Fruit fly (Drosophila melanogaster) S2 (cell line): Measurements from ENCODE around the gene CG42709.

ENCODE experiments used
- CG8478 ChIP-seq: fragments of >200 bp; optimal IDR thresholded peaks from 2 replicates; lab custom pipeline; 2018
- CTCF ChIP-seq, 2 experiments: fragments of >200 bp; optimal IDR thresholded peaks; 2 replicates each; lab custom pipeline; 2018

Gene CG42709

DNA sequence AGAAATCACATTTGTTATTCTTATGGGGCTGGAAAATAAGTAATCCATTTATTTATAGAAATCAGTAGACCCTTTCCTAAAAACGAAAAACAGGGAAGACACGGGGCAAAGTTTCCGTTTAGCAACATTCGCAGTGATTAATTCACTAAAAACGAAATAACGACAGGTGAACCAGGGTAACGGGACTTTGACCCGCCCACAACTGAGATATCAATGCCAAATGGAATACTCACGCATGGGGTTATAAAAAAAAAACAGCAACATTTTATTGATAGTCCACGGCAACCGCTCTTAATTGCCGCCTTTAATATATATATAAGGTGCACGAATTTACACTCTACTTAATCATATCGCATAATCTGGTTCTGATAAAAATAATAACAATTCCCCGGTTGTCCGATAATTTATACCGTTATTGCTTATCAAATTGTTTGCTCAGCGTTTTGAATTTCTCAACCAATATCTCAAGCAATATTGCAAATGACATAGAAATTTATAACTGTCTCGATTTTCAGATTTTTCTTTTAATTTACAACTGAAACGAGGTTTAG is 1.8 kb downstream of the CG42709 start:
- TF ChIP-seq CG8478 (lab: Kevin White, UChicago) (no peak), CTCF (optimal IDR thresholded peaks at IDR 0.05; lab: Kevin White, UChicago) (no peak)

dm6 chr3L:12792933-12793448 is 3.0 kb downstream of the CG42709 start:
- TF ChIP-seq CG8478 (lab: Kevin White, UChicago) (no peak), CTCF (optimal IDR thresholded peaks at IDR 0.05; lab: Kevin White, UChicago) (no peak)

dm6 chr3L:12794532-12794931 is 4.5 kb downstream of the CG42709 start:
- TF ChIP-seq CG8478 (lab: Kevin White, UChicago) (no peak), CTCF (optimal IDR thresholded peaks at IDR 0.05; lab: Kevin White, UChicago) (no peak)

dm6 chr3L:12796077-12796641 is 6.2 kb downstream of the CG42709 start:
- TF ChIP-seq CG8478 (lab: Kevin White, UChicago) (no peak), CTCF (optimal IDR thresholded peaks at IDR 0.05; lab: Kevin White, UChicago) (no peak)

DNA sequence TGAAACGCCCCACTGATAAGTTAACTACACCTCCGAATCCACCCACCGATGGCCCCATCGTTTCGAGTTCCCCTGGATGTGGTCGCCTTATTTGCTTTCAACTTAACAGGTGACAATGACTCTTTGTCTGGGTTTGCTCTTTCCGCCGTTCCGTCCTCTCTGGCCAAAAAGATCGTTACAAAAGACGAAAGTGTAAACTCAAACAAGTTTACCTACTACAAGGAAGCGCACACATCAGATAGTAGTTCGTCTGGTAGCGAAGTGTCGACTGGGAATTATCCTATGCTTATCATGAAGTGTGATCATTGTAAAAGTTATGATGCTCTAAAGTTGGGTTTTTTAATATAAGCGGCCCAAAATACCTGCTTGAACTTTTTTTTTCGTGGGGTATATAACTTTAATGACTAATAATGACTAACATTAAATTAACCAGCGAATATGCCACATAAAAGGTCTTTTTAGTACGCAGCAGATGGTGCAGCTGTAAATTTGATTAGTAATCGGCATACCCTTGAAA is 8.9 kb downstream of the CG42709 start:
- TF ChIP-seq CG8478 (lab: Kevin White, UChicago): no peak
- no peak for TF ChIP-seq CTCF (optimal IDR thresholded peaks at IDR 0.05; lab: Kevin White, UChicago)

dm6 chr3L:12799431-12800147 is 9.6 kb downstream of the CG42709 start:
- no peak for TF ChIP-seq CG8478 (lab: Kevin White, UChicago)
- no peak for TF ChIP-seq CTCF (optimal IDR thresholded peaks at IDR 0.05; lab: Kevin White, UChicago)

dm6 chr3L:12800167-12800566 is 10.2 kb downstream of the CG42709 start:
- TF ChIP-seq CG8478 (lab: Kevin White, UChicago) (no peak), CTCF (optimal IDR thresholded peaks at IDR 0.05; lab: Kevin White, UChicago) (no peak)

dm6 chr3L:12802443-12802865 is 12.5 kb downstream of the CG42709 start:
- TF ChIP-seq CTCF (optimal IDR thresholded peaks at IDR 0.05; lab: Kevin White, UChicago): no peak
- no peak for TF ChIP-seq CG8478 (lab: Kevin White, UChicago)

DNA sequence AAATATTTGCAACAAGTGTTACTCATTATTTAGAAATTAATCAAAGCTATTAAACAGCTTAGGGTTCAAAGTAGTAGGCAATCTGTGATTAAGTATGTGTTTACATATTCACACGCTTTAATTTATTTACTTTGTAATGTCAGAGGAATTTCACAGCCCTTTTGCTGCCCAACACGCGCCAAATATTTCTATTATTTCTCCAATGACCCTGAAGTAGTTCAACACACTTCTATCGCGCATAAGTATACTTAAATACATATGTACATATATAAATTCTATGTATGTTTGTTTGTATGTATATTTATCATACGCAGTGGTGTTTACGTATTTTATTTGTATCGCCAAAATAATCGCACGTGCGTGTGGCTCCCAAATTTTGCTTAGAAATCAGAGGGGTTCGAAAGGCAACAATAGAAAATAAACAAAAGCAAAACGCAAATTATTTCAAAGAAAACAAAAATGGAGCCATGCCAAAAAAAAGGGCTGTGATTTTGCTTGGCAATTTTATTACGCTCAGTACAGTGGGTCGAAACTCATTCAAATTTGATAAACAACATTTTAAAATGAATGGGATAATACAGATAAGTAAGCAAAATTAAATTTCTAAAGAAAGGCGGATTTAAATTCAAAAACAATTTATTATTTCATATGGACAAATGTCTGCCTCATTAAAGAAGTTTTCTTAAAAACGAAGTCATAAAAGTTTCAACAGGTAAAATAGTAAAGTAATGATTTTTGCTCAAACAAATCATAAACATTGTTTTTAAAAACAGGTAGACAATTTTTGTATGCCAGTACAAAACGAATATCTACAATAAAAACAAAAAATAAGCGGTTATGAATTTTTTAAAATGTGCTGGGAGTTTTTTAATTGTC is 13.4 kb downstream of the CG42709 start:
- TF ChIP-seq CTCF (optimal IDR thresholded peaks at IDR 0.05; lab: Kevin White, UChicago) (no peak), CG8478 (lab: Kevin White, UChicago) (no peak)

- TF ChIP-seq CG8478 (lab: Kevin White, UChicago) (no peak), CTCF (optimal IDR thresholded peaks at IDR 0.05; lab: Kevin White, UChicago) (no peak)
These were observed 14.2 kb downstream of the CG42709 start for dm6 chr3L:12804035-12804729.

DNA sequence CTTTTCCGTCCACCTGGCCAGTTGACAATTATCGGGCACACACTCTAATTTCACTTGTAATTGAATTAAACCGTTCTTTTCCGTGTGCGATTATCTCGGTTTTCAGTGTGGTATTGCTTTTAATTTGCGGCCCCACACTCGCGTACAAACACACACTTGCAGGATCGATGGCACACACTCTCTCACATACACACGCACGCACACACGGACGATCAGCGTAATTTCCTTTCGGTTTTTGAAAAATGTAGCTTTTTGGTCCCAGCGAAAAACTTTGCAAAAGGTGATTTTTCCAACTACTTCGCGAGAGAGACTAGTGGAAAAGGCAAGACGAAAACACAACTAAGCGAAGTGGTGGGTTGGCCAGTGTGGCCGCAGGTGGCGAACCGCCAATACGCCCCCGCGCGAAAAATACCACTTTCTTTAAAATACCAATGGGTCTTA is 14.8 kb downstream of the CG42709 start, which contains the start of gene Atg1:
Gene Atg1, minus strand, starts transcription at position 387 of the 441 bp plus-strand sequence.
- peak; percentile 6 to 15 for TF ChIP-seq CTCF (optimal IDR thresholded peaks at IDR 0.05; lab: Kevin White, UChicago)
- no peak for TF ChIP-seq CG8478 (lab: Kevin White, UChicago)

DNA sequence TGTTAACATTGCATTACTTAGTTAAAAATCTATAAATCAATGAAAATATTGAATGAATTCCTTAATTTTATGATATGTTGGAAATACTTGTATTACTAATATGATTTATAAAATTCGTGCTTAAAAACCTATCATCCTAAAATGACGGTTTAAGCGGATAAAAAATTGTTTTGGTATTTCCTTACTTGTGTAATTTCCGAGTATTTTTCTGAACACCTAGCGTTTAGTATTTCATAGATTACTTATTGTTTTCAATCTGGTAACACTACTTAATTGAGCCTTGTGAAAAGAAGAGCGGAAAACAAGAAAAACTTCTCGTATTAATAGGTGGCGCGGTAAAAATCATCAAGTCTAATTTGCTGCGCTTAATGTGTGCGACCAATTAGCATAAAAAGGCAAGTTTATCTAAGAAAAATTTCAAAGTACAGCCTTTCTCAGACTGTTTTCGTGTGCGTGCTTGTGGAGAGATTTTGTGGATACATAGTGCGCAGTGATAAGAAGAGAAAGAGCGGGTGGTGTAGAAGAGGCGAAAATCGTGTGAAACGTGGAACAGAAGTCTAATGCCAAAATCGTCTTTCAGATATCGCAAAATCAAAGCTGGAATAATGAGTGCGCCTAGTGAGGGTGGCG is 15.8 kb downstream of the CG42709 start, which contains the start of gene Sap130:
Gene Sap130, plus strand, starts transcription at position 243 of the 630 bp plus-strand sequence.
- TF ChIP-seq CG8478 (lab: Kevin White, UChicago): no peak
- TF ChIP-seq CTCF (optimal IDR thresholded peaks at IDR 0.05; lab: Kevin White, UChicago): peak; percentile 35

- TF ChIP-seq CG8478 (lab: Kevin White, UChicago) (no peak), CTCF (optimal IDR thresholded peaks at IDR 0.05; lab: Kevin White, UChicago) (no peak)
These were observed 16.3 kb downstream of the CG42709 start for dm6 chr3L:12806290-12806743.
